Worm (Caenorhabditis elegans): ENCODE results near the gene hda-5.

Gene hda-5

ce11 chrII:11777893-11778480 is 20.9 kb upstream of the hda-5 start, which contains the start of the genes patr-1 and dna-2:
Gene patr-1, minus strand, starts transcription at chrII:11777943.
Gene dna-2, plus strand, starts transcription at chrII:11778430.
- TF ChIP-seq lin-11 (tag; optimal IDR thresholded peaks at IDR 0.05) (peak; percentile 62), peb-1 (tag; optimal IDR thresholded peaks at IDR 0.05) (no peak), F13H6.1 (tag; optimal IDR thresholded peaks at IDR 0.05) (no peak), nhr-21 (tag; optimal IDR thresholded peaks at IDR 0.05) (no peak), ztf-4 (tag; optimal IDR thresholded peaks at IDR 0.05) (no peak), nhr-23 (tag; optimal IDR thresholded peaks at IDR 0.05) (no peak), unc-39 (tag; optimal IDR thresholded peaks at IDR 0.05) (no peak), nhr-10 (tag; optimal IDR thresholded peaks at IDR 0.05) (no peak), lin-13 (GFP tag; optimal IDR thresholded peaks at IDR 0.05) (peak; percentile 57), unc-55 (GFP tag; optimal IDR thresholded peaks at IDR 0.05) (peak; percentile 83), ZK546.5 (tag; optimal IDR thresholded peaks at IDR 0.05) (no peak), nhr-11 (tag; optimal IDR thresholded peaks at IDR 0.05) (no peak), R02D3.7 (tag; optimal IDR thresholded peaks at IDR 0.05) (no peak), mdl-1 (tag; optimal IDR thresholded peaks at IDR 0.05) (no peak), ama-1 (optimal IDR thresholded peaks at IDR 0.05) (peak; percentile 5), sma-9 (GFP tag; optimal IDR thresholded peaks at IDR 0.05) (peak; percentile 22), sma-9 (tag; optimal IDR thresholded peaks at IDR 0.05) (no peak), sma-3 (GFP tag; optimal IDR thresholded peaks at IDR 0.05) (peak; percentile 30), nhr-129 (tag; optimal IDR thresholded peaks at IDR 0.05) (peak; percentile 69), lsy-2 (tag; optimal IDR thresholded peaks at IDR 0.05) (peak; percentile 42 to 86), fos-1 (tag; optimal IDR thresholded peaks at IDR 0.05) (peak; percentile 25), nhr-25 (tag; optimal IDR thresholded peaks at IDR 0.05) (peak; percentile 44), Y55F3AM.14 (GFP tag; optimal IDR thresholded peaks at IDR 0.05) (no peak), C34F6.9 (tag; optimal IDR thresholded peaks at IDR 0.05) (peak; percentile 57), crh-2 (tag; optimal IDR thresholded peaks at IDR 0.05) (peak; percentile 60), ztf-1 (GFP tag; conservative IDR thresholded peaks at IDR 0.05) (no peak), gmeb-1 (tag; optimal IDR thresholded peaks at IDR 0.05) (peak; percentile 89)

DNA sequence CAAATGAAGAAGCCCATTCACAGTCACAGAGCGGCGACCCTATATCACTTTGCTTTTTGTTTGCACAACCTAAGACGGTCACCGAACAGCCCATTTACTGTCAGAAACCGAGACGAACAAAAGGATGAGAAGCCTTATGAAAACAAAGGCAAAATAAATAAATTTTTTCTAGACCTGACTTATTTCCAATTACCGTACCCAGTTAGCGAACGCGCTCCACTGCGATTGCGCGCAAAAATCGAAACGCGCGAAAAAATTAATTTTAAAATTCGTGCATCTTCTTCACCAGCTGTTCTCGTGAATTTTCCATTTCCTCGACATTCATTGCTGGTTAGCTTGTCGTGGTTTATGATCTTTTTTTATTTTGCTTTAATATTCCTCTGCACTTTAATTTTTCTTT is 16.3 kb upstream of the hda-5 start, which contains the start of gene F43G6.16:
F43G6.16 (minus strand) TSS at position 141 of the 400 bp plus-strand sequence.
- peak in 1 of 2 experiments; percentile 91 for TF ChIP-seq lsy-2 (tag; optimal IDR thresholded peaks at IDR 0.05)
- TF ChIP-seq snpc-4 (tag; optimal IDR thresholded peaks at IDR 0.05), result no peak

DNA sequence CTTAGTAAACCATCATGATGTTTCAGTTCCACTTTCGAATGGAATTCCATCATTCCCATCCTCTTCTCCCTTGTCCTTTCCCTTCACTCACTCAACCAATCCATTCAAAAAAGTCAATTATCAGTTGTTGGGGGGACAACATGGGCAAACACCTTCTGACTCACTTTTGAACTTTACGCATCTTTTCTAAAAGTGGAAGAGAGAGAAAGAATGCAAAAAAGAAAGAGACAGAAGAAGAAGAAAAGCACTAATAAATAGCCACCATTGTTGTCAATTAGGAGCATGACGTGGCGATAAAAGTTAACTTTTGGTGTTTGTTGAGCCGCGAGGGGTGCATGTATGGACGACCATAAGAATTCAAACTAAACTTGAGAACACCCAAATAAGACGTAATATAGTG is 10.8 kb upstream of the hda-5 start:
- TF ChIP-seq mab-5 (tag; optimal IDR thresholded peaks at IDR 0.05) (no peak), ZK546.5 (tag; optimal IDR thresholded peaks at IDR 0.05) (no peak), lin-13 (GFP tag; optimal IDR thresholded peaks at IDR 0.05) (no peak), ceh-82 (tag; optimal IDR thresholded peaks at IDR 0.05) (no peak), egl-27 (tag; optimal IDR thresholded peaks at IDR 0.05) (no peak)

DNA sequence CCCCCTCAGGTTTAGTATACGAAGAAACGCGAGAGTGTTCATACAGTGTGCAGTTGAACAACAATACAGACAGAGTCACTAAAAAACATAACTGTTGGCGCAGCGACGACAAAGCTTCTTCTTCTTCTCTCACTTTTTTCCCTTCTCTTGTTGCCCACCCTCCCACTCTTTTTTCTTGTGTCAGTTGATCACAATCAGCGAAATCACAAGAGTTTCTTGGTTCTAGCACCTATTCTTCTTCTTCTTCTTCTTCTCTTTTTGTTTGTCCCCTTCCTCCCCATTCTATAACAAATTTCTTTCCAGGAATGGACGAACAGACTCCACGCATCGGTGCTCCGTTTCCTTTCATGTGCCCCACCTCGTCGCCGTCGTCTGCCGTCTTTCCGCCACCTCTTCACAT is 8.4 kb upstream of the hda-5 start, which contains the start of gene F43G6.4:
F43G6.4 (plus strand) TSS at position 301 of the 400 bp plus-strand sequence.
- TF ChIP-seq lsy-2 (tag; optimal IDR thresholded peaks at IDR 0.05), result no peak
- no peak for TF ChIP-seq lin-13 (GFP tag; optimal IDR thresholded peaks at IDR 0.05)
- TF ChIP-seq sma-9 (GFP tag; optimal IDR thresholded peaks at IDR 0.05), result no peak
- no peak for TF ChIP-seq sma-9 (tag; optimal IDR thresholded peaks at IDR 0.05)

DNA sequence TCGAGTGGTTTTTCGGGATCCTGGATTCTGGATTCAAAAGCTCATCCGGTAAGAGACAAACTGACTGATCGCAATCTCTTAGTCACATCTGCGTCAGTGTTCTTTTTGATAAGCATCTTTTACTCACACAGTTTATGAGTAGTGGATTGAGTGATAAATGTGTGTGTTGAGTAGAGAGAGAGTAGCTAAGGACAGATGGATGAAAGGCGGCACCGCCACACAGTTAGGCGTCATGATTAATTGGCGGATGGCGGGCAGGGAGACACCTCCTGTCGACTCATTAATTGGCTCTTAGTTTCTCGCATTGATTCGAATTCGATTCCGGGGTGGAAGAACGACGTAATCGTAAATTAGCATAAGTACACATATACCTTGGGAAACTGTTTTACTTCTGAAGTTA is 4.4 kb upstream of the hda-5 start:
- TF ChIP-seq sma-9 (GFP tag; optimal IDR thresholded peaks at IDR 0.05) (no peak), sma-9 (tag; optimal IDR thresholded peaks at IDR 0.05) (no peak), ceh-16 (tag; optimal IDR thresholded peaks at IDR 0.05) (peak; percentile 54)

ce11 chrII:11797194-11797593 is 1.6 kb upstream of the hda-5 start:
- no peak for TF ChIP-seq nhr-11 (tag; optimal IDR thresholded peaks at IDR 0.05)
- no peak for TF ChIP-seq alr-1 (tag; optimal IDR thresholded peaks at IDR 0.05)
- no peak for TF ChIP-seq egl-27 (tag; optimal IDR thresholded peaks at IDR 0.05)
- no peak for TF ChIP-seq aly-2 (tag; optimal IDR thresholded peaks at IDR 0.05)
- TF ChIP-seq nhr-23 (tag; optimal IDR thresholded peaks at IDR 0.05), result no peak
- peak; percentile 17 for TF ChIP-seq fos-1 (tag; optimal IDR thresholded peaks at IDR 0.05)

All from whole organism, L2 larva.